Worm (Caenorhabditis elegans): Measurements from ENCODE around the gene ent-5.

The ent-5 gene

DNA sequence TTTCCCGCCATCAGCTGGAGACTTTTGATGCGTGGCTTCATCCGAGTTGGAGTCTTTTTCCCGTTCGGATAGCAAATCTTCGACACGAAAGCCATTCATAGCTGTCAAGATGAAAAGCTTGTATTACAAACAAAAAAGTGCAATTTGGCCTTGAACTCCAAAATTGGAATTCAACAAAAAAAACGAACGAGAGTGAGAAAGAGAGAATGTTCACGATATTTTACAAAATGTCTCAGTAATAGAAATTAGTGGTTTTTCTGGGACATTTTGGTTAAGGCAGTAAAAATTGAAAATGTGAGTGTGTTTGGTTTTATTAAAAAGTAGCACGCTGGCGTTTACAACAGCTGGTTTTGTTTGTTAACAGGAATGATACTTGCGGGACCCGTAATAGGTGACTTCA, 5.1 kb upstream of the ent-5 start, which contains the start of gene ceh-1:
ceh-1 (minus strand) TSS at position 101 of the 400 bp plus-strand sequence.
- no peak for TF ChIP-seq klf-2 (GFP tag; conservative IDR thresholded peaks at IDR 0.05)
- no peak for TF ChIP-seq med-1 (GFP tag; optimal IDR thresholded peaks at IDR 0.05; ENCODE audit: insufficient read depth)
- no peak for TF ChIP-seq ztf-23 (GFP tag; IDR thresholded peaks at IDR 0.05)
- TF ChIP-seq tab-1 (GFP tag; IDR thresholded peaks at IDR 0.05): no peak
- TF ChIP-seq ztf-29 (GFP tag; IDR thresholded peaks at IDR 0.05): no peak
- TF ChIP-seq T22C8.4 (GFP tag; IDR thresholded peaks at IDR 0.05): no peak
- no peak for TF ChIP-seq cog-1 (tag; optimal IDR thresholded peaks at IDR 0.05)
- no peak for TF ChIP-seq ref-1 (GFP tag; conservative IDR thresholded peaks at IDR 0.05)
- TF ChIP-seq flt-1 (GFP tag; IDR thresholded peaks at IDR 0.05): no peak

DNA sequence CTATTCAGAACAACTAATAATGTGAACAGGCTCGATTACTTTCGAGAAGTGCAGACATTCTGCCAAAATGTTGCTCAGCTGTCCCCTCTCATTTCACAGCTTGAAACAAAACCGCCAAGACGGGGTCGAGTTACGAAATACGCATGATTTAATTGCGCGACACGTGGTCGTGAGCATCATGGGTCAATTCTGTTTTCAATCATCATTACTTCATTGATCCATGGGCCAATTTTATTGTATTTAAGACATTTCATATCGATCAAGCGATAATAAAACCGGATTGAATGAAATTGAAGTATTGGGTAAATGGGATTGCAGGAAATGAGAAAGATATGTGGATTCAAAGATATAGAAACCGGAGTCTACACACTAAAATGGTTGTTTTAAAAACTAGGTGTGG, 4.0 kb upstream of the ent-5 start:
- TF ChIP-seq ztf-29 (GFP tag; IDR thresholded peaks at IDR 0.05) (no peak), ztf-23 (GFP tag; IDR thresholded peaks at IDR 0.05) (no peak), klf-2 (GFP tag; conservative IDR thresholded peaks at IDR 0.05) (no peak), flt-1 (GFP tag; IDR thresholded peaks at IDR 0.05) (no peak), ref-1 (GFP tag; conservative IDR thresholded peaks at IDR 0.05) (no peak), T22C8.4 (GFP tag; IDR thresholded peaks at IDR 0.05) (no peak), tab-1 (GFP tag; IDR thresholded peaks at IDR 0.05) (no peak), cog-1 (tag; optimal IDR thresholded peaks at IDR 0.05) (no peak), med-1 (GFP tag; optimal IDR thresholded peaks at IDR 0.05; ENCODE audit: insufficient read depth) (no peak)

DNA sequence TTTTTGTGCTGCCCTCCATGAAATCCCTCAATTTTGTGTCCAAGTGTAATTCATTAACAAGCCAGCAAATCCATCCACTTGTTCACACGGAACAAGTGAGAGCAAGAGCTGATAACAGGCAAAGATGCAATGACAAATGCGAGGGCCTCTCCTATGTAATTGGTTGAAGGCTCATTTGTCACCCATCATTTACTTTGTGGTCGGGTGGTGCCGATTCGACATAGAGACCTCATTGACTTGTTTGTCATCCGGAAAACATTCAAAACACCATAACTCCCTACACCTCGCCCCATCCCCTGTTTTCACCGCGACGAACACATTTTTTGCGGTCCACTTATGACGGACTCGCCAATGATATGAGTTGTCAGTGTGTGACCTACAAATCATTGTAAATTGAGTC, 2.4 kb upstream of the ent-5 start:
- no peak for TF ChIP-seq T22C8.4 (GFP tag; IDR thresholded peaks at IDR 0.05)
- TF ChIP-seq tab-1 (GFP tag; IDR thresholded peaks at IDR 0.05): no peak
- TF ChIP-seq ztf-29 (GFP tag; IDR thresholded peaks at IDR 0.05): no peak

DNA sequence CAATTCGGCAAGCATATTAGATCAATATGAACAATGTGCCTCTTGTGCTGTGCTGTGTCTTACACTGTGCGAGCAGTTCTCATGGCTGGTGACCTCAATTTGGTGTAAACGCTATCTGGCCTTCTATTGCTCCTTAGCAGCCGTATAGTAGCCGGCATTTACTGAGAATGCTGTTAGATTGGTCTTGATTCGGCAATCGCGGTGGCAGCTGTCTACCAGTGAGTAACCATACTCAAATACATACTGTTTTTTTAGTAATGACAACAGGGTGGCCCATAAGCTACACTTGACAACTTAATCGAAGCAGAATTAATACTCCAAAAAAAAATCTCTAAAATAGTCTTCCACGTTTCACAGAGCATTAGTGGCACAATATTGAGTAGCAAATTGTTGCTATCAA, 1.9 kb downstream of the ent-5 start, which contains the start of gene C46C11.4:
C46C11.4 (minus strand) TSS at position 101 of the 400 bp plus-strand sequence.
- no peak for TF ChIP-seq ztf-23 (GFP tag; IDR thresholded peaks at IDR 0.05)
- no peak for TF ChIP-seq klf-2 (GFP tag; conservative IDR thresholded peaks at IDR 0.05)
- TF ChIP-seq ref-1 (GFP tag; conservative IDR thresholded peaks at IDR 0.05): no peak
- no peak for TF ChIP-seq flt-1 (GFP tag; IDR thresholded peaks at IDR 0.05)
- TF ChIP-seq tab-1 (GFP tag; IDR thresholded peaks at IDR 0.05): no peak
- TF ChIP-seq T22C8.4 (GFP tag; IDR thresholded peaks at IDR 0.05): no peak

DNA sequence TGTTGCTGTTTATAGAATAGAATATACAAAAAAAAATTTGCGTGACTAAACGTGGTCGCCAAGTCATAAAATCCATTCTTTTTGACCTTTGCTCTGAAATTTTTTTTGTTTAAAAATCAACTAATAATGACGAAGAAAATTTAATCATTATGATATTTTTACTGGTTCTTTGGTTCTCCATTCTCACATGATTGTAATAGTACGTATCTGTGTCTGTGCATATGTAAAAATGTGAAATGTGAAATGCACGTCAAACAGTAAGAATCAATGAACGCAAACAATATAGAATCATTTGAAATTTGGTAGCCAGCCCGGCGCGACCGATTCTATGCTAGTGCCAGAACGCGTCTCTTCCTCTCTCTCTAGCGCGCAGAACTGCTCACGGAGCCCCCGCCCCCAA, 12.2 kb downstream of the ent-5 start, which contains the start of gene hosl-1:
hosl-1 (plus strand) TSS at position 301 of the 400 bp plus-strand sequence.
- TF ChIP-seq tab-1 (GFP tag; IDR thresholded peaks at IDR 0.05) (no peak), klf-2 (GFP tag; conservative IDR thresholded peaks at IDR 0.05) (no peak), ref-1 (GFP tag; conservative IDR thresholded peaks at IDR 0.05) (no peak), cog-1 (tag; optimal IDR thresholded peaks at IDR 0.05) (no peak), T22C8.4 (GFP tag; IDR thresholded peaks at IDR 0.05) (no peak), ztf-23 (GFP tag; IDR thresholded peaks at IDR 0.05) (no peak), med-1 (GFP tag; optimal IDR thresholded peaks at IDR 0.05; ENCODE audit: insufficient read depth) (no peak), flt-1 (GFP tag; IDR thresholded peaks at IDR 0.05) (no peak), ztf-29 (GFP tag; IDR thresholded peaks at IDR 0.05) (no peak)

DNA sequence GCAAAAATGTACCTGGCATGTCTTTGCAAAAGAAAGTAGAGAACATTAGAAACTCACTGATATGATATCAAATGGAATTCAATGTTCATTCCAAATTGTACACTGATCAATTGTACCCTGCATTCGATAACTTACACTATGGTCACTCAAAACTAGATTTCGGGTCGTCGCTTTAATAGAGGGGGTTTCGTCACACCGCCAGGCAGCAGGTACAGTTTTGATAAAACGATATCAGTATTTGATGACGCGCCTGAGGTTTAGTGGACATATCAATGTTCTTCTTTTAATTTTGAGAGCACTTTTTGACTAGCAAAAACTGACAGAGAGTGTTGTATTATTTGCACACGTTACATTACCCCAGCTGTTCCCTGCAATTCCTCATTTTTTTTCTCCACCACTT, 12.9 kb downstream of the ent-5 start:
- TF ChIP-seq klf-2 (GFP tag; conservative IDR thresholded peaks at IDR 0.05) (no peak), T22C8.4 (GFP tag; IDR thresholded peaks at IDR 0.05) (no peak), ztf-29 (GFP tag; IDR thresholded peaks at IDR 0.05) (no peak), flt-1 (GFP tag; IDR thresholded peaks at IDR 0.05) (no peak), ztf-23 (GFP tag; IDR thresholded peaks at IDR 0.05) (no peak), ref-1 (GFP tag; conservative IDR thresholded peaks at IDR 0.05) (no peak), med-1 (GFP tag; optimal IDR thresholded peaks at IDR 0.05; ENCODE audit: insufficient read depth) (no peak), tab-1 (GFP tag; IDR thresholded peaks at IDR 0.05) (no peak), cog-1 (tag; optimal IDR thresholded peaks at IDR 0.05) (no peak)

DNA sequence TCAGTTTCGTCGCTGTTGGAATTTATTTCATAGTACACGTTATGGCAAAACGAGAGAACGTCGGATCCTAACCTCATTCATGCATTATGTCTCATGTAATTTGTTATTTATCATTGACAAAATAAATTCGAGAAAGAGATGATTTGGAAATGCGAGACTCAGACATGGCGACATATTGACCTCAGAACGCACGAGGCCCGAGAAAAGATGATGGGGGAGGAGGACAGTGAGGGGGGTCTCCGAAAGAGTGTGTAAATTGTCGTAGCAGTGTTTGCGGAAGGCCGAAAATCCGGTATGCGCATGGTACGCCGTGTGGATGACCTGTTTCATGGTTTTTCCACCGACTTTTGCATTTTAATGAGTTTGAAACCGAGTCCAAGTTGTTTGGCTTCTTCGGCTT, 13.4 kb downstream of the ent-5 start:
- TF ChIP-seq klf-2 (GFP tag; conservative IDR thresholded peaks at IDR 0.05) (0 out of 2 replicates have a peak, but pooled peaks have one; percentile 5), ref-1 (GFP tag; conservative IDR thresholded peaks at IDR 0.05) (no peak), flt-1 (GFP tag; IDR thresholded peaks at IDR 0.05) (peak; percentile 53; the same call in 1 of the 2 replicates), cog-1 (tag; optimal IDR thresholded peaks at IDR 0.05) (peak; percentile 70), ztf-29 (GFP tag; IDR thresholded peaks at IDR 0.05) (no peak), ztf-23 (GFP tag; IDR thresholded peaks at IDR 0.05) (no peak), T22C8.4 (GFP tag; IDR thresholded peaks at IDR 0.05) (no peak), tab-1 (GFP tag; IDR thresholded peaks at IDR 0.05) (peak; percentile 71; the same call in 1 of the 2 replicates), med-1 (GFP tag; optimal IDR thresholded peaks at IDR 0.05; ENCODE audit: insufficient read depth) (no peak)

DNA sequence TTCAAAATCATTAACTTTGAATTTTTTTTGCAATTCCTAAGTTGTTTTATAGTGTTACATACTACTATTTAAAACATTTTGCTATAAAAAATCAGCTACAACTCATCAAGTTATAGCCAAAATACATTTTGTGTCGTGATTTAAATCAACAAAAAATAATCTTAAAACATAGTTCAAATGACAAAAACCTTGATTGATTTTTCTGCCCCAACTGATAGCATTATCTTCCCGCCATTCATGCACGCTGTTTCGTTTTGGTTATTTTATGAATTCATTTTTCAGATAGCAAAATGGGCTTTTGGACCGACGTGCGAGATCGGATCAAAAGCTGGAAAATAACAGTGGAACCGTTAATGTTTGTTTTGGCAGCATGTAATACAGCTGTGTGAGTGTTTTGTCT, 16.9 kb downstream of the ent-5 start, which contains the start of gene slcr-46.1:
slcr-46.1 (plus strand) TSS at position 274 of the 400 bp plus-strand sequence.
- no peak for TF ChIP-seq T22C8.4 (GFP tag; IDR thresholded peaks at IDR 0.05)
- TF ChIP-seq flt-1 (GFP tag; IDR thresholded peaks at IDR 0.05): no peak
- TF ChIP-seq cog-1 (tag; optimal IDR thresholded peaks at IDR 0.05): no peak
- TF ChIP-seq ztf-23 (GFP tag; IDR thresholded peaks at IDR 0.05): no peak
- no peak for TF ChIP-seq med-1 (GFP tag; optimal IDR thresholded peaks at IDR 0.05; ENCODE audit: insufficient read depth)
- TF ChIP-seq ztf-29 (GFP tag; IDR thresholded peaks at IDR 0.05): no peak
- TF ChIP-seq ref-1 (GFP tag; conservative IDR thresholded peaks at IDR 0.05): no peak
- TF ChIP-seq klf-2 (GFP tag; conservative IDR thresholded peaks at IDR 0.05): no peak
- TF ChIP-seq tab-1 (GFP tag; IDR thresholded peaks at IDR 0.05): no peak

DNA sequence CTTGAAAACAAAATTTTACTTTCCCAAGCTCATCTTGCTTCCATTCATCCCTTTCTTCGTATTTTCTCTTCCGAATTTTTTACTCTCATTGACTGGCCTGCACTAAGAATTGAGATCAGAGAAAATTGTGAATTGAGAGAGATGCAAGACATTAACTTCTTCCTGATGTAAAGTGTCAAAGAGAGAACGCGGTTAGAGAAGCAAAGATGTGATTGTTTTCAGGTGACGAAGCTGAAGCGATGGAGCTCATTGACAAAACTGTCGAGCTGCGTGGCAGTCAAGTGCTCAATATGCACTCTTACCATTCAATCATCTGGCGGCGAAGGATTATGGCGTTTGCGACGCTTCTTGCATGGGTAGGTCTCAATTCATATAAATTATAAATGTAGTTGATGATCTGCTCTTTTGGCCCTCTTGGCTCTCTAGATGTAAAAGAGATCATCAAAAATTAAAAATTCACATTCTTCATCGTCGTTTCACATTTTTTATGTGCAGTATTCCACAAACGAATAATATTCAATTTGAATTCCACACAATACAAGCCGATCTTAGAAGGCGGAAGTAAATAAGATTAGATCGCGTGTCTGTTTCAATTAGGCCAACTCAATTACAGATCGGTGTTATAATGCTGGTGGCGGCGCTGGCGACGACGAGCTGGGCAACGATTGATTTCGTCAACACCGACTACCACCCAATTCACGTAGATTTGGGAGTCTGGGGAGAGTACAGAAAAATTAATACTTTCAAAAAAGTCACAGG, 20.0 kb downstream of the ent-5 start:
- no peak for TF ChIP-seq flt-1 (GFP tag; IDR thresholded peaks at IDR 0.05)
- TF ChIP-seq cog-1 (tag; optimal IDR thresholded peaks at IDR 0.05): no peak
- TF ChIP-seq ztf-23 (GFP tag; IDR thresholded peaks at IDR 0.05): no peak

DNA sequence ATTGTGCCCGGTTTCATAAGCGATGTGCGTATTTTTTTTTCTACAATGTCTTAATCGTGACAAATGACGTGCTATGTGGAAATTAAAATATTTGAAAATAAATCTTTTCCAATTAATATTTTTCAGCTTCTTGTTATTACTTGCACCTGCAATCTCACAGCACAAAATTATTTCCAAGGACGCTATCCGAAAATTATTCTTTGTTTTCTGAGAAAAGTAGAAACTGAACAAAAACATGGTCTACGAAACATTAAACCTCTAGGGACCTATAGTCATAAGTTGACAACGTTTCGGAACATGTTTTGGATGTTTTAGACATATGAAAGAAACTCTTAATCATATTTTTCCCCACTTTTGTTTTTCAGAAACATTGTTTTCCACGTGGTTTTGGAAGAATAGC, 20.6 kb downstream of the ent-5 start:
- TF ChIP-seq med-1 (GFP tag; optimal IDR thresholded peaks at IDR 0.05; ENCODE audit: insufficient read depth): no peak
- no peak for TF ChIP-seq tab-1 (GFP tag; IDR thresholded peaks at IDR 0.05)
- no peak for TF ChIP-seq ztf-23 (GFP tag; IDR thresholded peaks at IDR 0.05)
- no peak for TF ChIP-seq klf-2 (GFP tag; conservative IDR thresholded peaks at IDR 0.05)
- no peak for TF ChIP-seq T22C8.4 (GFP tag; IDR thresholded peaks at IDR 0.05)
- TF ChIP-seq ref-1 (GFP tag; conservative IDR thresholded peaks at IDR 0.05): no peak
- no peak for TF ChIP-seq ztf-29 (GFP tag; IDR thresholded peaks at IDR 0.05)
- no peak for TF ChIP-seq cog-1 (tag; optimal IDR thresholded peaks at IDR 0.05)
- no peak for TF ChIP-seq flt-1 (GFP tag; IDR thresholded peaks at IDR 0.05)

Data from whole organism, midembryonic.